Worm (Caenorhabditis elegans) whole organism, L3 larva: ENCODE results near the gene K10G9.2.
A peak's percentile ranks its signal among the peaks of the same experiment; 100 is the strongest.

Source experiments
- R02D3.7 ChIP-seq: fragments of 150-350 bp; optimal IDR thresholded peaks from 2 replicates; lab custom pipeline; 2014; ENCODE audit warnings: missing biosample characterization, missing genetic modification characterization
- ZK546.5 ChIP-seq: sonication (generic microtip); optimal IDR thresholded peaks from 2 replicates; lab custom pipeline; 2017; ENCODE audit warnings: missing biosample characterization, missing genetic modification characterization
- aly-2 ChIP-seq: fragments of 150-350 bp; optimal IDR thresholded peaks from 2 replicates; lab custom pipeline; 2014; ENCODE audit warnings: missing biosample characterization, missing genetic modification characterization
- ceh-16 ChIP-seq: sonication (generic microtip); optimal IDR thresholded peaks from 2 replicates; lab custom pipeline; 2017; ENCODE audit warnings: missing biosample characterization, missing genetic modification characterization
- ceh-82 ChIP-seq: fragments of 150-350 bp; optimal IDR thresholded peaks from 2 replicates; lab custom pipeline; 2014; ENCODE audit warnings: missing biosample characterization, missing genetic modification characterization
- ceh-9 ChIP-seq: sonication (generic microtip); optimal IDR thresholded peaks from 2 replicates; lab custom pipeline; 2018; ENCODE audit warnings: missing biosample characterization, missing genetic modification characterization
- egl-5 ChIP-seq: fragments of 150-350 bp; optimal IDR thresholded peaks from 2 replicates; lab custom pipeline; 2017; ENCODE audit warnings: missing biosample characterization, missing genetic modification reagents, missing genetic modification characterization, inconsistent platforms
- elt-1 ChIP-seq: fragments of 150-350 bp; optimal IDR thresholded peaks from 2 replicates; lab custom pipeline; 2014; ENCODE audit warnings: missing biosample characterization, missing genetic modification characterization
- elt-2 ChIP-seq: sonication (generic microtip); optimal IDR thresholded peaks from 2 replicates; lab custom pipeline; 2016; ENCODE audit warnings: missing genetic modification reagents, mild to moderate bottlenecking, missing genetic modification characterization, missing compliant biosample characterization
- elt-3 ChIP-seq, 3 experiments: fragments of 150-350 bp in 1 of 3; sonication (generic microtip) in 2 of 3; optimal IDR thresholded peaks; 2 replicates in 2 of 3; 4 replicates in 1 of 3; lab custom pipeline; 2014 to 2017; ENCODE audit warnings: missing biosample characterization in 3 of 3, missing genetic modification characterization in 3 of 3
- fkh-2 ChIP-seq: fragments of 150-350 bp; optimal IDR thresholded peaks from 2 replicates; lab custom pipeline; 2014; ENCODE audit warnings: missing biosample characterization, missing genetic modification reagents, missing genetic modification characterization
- fos-1 ChIP-seq: fragments of 150-350 bp; optimal IDR thresholded peaks from 2 replicates; lab custom pipeline; 2014; ENCODE audit warnings: missing biosample characterization, missing genetic modification characterization
- hmg-11 ChIP-seq: sonication (generic microtip); optimal IDR thresholded peaks from 2 replicates; lab custom pipeline; 2016; ENCODE audit warnings: missing genetic modification characterization, missing compliant biosample characterization
- jun-1 ChIP-seq: fragments of 150-350 bp; optimal IDR thresholded peaks from 2 replicates; lab custom pipeline; 2014; ENCODE audit warnings: missing biosample characterization, missing genetic modification reagents, missing genetic modification characterization
- lin-15B ChIP-seq: fragments of 150-350 bp; optimal IDR thresholded peaks from 2 replicates; lab custom pipeline; 2014; ENCODE audit warnings: missing biosample characterization, missing genetic modification characterization
- lsy-12 ChIP-seq: sonication (generic microtip); optimal IDR thresholded peaks from 2 replicates; lab custom pipeline; 2016; ENCODE audit warnings: mild to moderate bottlenecking, missing genetic modification characterization, missing compliant biosample characterization
- mml-1 ChIP-seq: fragments of 150-350 bp; sonication (generic microtip); optimal IDR thresholded peaks from 3 replicates; lab custom pipeline; 2014; ENCODE audit warnings: missing biosample characterization, missing genetic modification characterization
- nfya-1 ChIP-seq: sonication (generic microtip); optimal IDR thresholded peaks from 2 replicates; lab custom pipeline; 2017; ENCODE audit warnings: missing genetic modification characterization, mild to moderate bottlenecking, missing compliant biosample characterization, antibody characterized with exemption, moderate library complexity; ENCODE audit not compliant: insufficient read depth
- nhr-11 ChIP-seq: fragments of 150-350 bp; optimal IDR thresholded peaks from 2 replicates; lab custom pipeline; 2014; ENCODE audit warnings: missing biosample characterization, missing genetic modification characterization
- nhr-12 ChIP-seq: fragments of 150-350 bp; optimal IDR thresholded peaks from 2 replicates; lab custom pipeline; 2014; ENCODE audit warnings: missing biosample characterization, missing genetic modification characterization
- nhr-23 ChIP-seq: fragments of 150-350 bp; optimal IDR thresholded peaks from 2 replicates; lab custom pipeline; 2014; ENCODE audit warnings: missing biosample characterization, missing genetic modification reagents, missing genetic modification characterization
- nhr-25 ChIP-seq: sonication (generic microtip); optimal IDR thresholded peaks from 2 replicates; lab custom pipeline; 2017; ENCODE audit warnings: missing biosample characterization, missing genetic modification characterization
- nhr-43 ChIP-seq: sonication (generic microtip); optimal IDR thresholded peaks from 2 replicates; lab custom pipeline; 2016; ENCODE audit warnings: mild to moderate bottlenecking, missing genetic modification characterization, missing compliant biosample characterization; ENCODE audit not compliant: poor library complexity, severe bottlenecking
- nhr-77 ChIP-seq: fragments of 150-350 bp; optimal IDR thresholded peaks from 2 replicates; lab custom pipeline; 2014; ENCODE audit warnings: missing biosample characterization, missing genetic modification characterization
- pqm-1 ChIP-seq: fragments of 150-350 bp; optimal IDR thresholded peaks from 2 replicates; lab custom pipeline; 2017; ENCODE audit warnings: missing biosample characterization, missing genetic modification characterization, inconsistent platforms
- sea-2 ChIP-seq: fragments of 150-350 bp; sonication (generic microtip); optimal IDR thresholded peaks from 4 replicates; lab custom pipeline; 2014; ENCODE audit warnings: missing biosample characterization, missing genetic modification reagents, missing genetic modification characterization
- skn-1 ChIP-seq: fragments of 150-350 bp; optimal IDR thresholded peaks from 2 replicates; lab custom pipeline; 2014; ENCODE audit warnings: missing biosample characterization, missing genetic modification characterization
- tbx-2 ChIP-seq: sonication (generic microtip); optimal IDR thresholded peaks from 2 replicates; lab custom pipeline; 2016; ENCODE audit warnings: mild to moderate bottlenecking, missing genetic modification characterization, missing compliant biosample characterization
- unc-62 ChIP-seq: fragments of 150-350 bp; sonication (generic microtip); optimal IDR thresholded peaks from 4 replicates; lab custom pipeline; 2014; ENCODE audit warnings: missing biosample characterization, missing genetic modification reagents, missing genetic modification characterization
- zag-1 ChIP-seq: fragments of 150-350 bp; optimal IDR thresholded peaks from 2 replicates; lab custom pipeline; 2014; ENCODE audit warnings: missing biosample characterization, missing genetic modification characterization
- ztf-11 ChIP-seq: fragments of 150-350 bp; optimal IDR thresholded peaks from 2 replicates; lab custom pipeline; 2014; ENCODE audit warnings: missing biosample characterization, missing genetic modification characterization
- ztf-4 ChIP-seq: fragments of 150-350 bp; optimal IDR thresholded peaks from 2 replicates; lab custom pipeline; 2014; ENCODE audit warnings: missing biosample characterization, missing genetic modification characterization

The K10G9.2 gene

DNA sequence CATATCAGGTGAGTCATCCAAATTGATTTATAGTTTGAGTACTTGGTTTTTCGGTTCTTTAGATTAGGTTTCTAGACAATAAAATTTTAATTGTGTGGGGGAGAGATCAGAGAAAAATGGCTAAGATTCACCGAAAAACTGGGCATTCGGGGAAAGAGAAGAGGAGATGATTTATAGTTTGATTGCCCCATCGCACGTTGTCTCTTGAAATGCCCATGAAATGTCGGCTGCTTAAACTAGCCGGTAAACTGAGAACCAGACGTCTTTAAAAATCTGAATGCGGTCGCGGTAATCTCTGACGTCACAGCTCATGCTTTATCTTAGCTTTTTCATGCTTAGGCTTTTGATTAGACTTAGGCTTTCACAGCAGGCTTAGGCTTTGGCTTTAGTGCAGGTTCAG, 11.2 kb downstream of the K10G9.2 start:
- TF ChIP-seq ztf-4 (no peak), lin-15B (tag; lab: Kevin White, UChicago) (no peak), skn-1 (no peak), ceh-82 (tag; lab: Kevin White, UChicago) (no peak), hmg-11 (tag; lab: Kevin White, UChicago) (no peak), sea-2 (GFP tag; lab: Kevin White, UChicago) (no peak), elt-1 (tag; lab: Kevin White, UChicago) (no peak), fkh-2 (tag; lab: Kevin White, UChicago) (no peak), ZK546.5 (tag; lab: Kevin White, UChicago) (no peak), fos-1 (tag; lab: Kevin White, UChicago) (no peak), nhr-12 (no peak)

DNA sequence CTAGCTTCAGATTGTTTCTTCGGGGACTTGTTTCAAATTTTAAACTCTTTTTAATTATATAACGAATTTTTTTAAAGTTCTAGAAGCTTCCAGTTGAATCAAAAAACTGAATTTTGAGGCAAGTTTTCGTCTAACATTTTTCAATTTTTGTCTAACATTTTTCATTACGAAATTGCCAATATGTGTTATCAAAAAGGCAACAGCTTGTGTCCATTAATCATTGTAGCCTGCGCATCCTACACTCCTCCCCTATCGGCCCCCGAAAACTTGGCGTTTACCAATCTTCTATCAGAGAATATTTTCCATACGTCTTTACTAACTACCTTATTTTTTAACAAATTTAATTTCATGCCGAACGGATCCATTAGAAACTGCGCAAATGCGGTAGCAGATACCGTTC, 14.4 kb downstream of the K10G9.2 start, which contains the start of gene vglu-3:
vglu-3 (plus strand) TSS at position 301 of the 400 bp plus-strand sequence.
- TF ChIP-seq elt-3 (tag; optimal IDR thresholded peaks at IDR 0.05; lab: Kevin White, UChicago) (no peak), nhr-25 (tag; lab: Kevin White, UChicago) (no peak), ceh-9 (tag; lab: Kevin White, UChicago) (no peak), lsy-12 (no peak), R02D3.7 (tag; lab: Kevin White, UChicago) (no peak), ztf-4 (no peak), elt-2 (tag; lab: Kevin White, UChicago) (no peak), hmg-11 (tag; lab: Kevin White, UChicago) (no peak), ztf-11 (tag; lab: Kevin White, UChicago) (no peak), nhr-23 (tag; lab: Kevin White, UChicago) (no peak)
- TF ChIP-seq, all 47 proteins: peak for 0

- TF ChIP-seq elt-2 (tag; lab: Kevin White, UChicago) (peak; percentile 71), pqm-1 (tag; lab: Kevin White, UChicago) (peak; percentile 59), sea-2 (GFP tag; lab: Kevin White, UChicago) (no peak), jun-1 (tag; lab: Kevin White, UChicago) (peak; percentile 24)
- TF ChIP-seq, all 47 proteins: peak for 3
These were observed 19.6 kb downstream of the K10G9.2 start for ce11 chrIII:10305295-10305694.

DNA sequence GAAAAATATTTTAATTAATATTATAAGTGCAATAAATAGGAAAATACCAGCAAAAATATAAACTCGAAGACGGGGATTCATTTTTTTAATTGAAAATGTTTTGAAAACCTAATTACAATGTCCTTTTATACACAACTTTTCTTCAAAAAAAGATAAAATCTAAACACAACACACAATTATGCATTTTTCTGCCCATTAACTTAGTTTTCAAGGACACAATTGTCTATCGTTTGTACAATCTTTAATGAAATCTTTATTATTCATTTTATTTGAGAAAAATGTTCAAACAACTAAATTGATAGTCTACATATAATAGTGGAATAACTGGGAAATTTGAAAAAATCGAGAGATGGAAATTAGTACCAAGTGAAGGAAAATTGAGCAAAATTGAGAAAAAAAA, 20.3 kb downstream of the K10G9.2 start, which contains the start of gene T07A5.1:
T07A5.1 (minus strand) TSS at position 149 of the 400 bp plus-strand sequence.
- TF ChIP-seq pqm-1 (tag; lab: Kevin White, UChicago) (no peak), aly-2 (tag; lab: Kevin White, UChicago) (no peak), unc-62 (GFP tag; lab: Kevin White, UChicago) (no peak), hmg-11 (tag; lab: Kevin White, UChicago) (no peak), nhr-12 (no peak), nfya-1 (tag; lab: Kevin White, UChicago) (no peak), zag-1 (tag; lab: Kevin White, UChicago) (no peak), tbx-2 (tag; lab: Kevin White, UChicago) (no peak), ZK546.5 (tag; lab: Kevin White, UChicago) (no peak), ceh-82 (tag; lab: Kevin White, UChicago) (no peak), nhr-77 (no peak), nhr-11 (no peak), elt-1 (tag; lab: Kevin White, UChicago) (peak; percentile 80), nhr-25 (tag; lab: Kevin White, UChicago) (peak; percentile 53)

- TF ChIP-seq egl-5: no peak
- no peak for TF ChIP-seq tbx-2 (tag; lab: Kevin White, UChicago)
- no peak for TF ChIP-seq mml-1 (tag; lab: Kevin White, UChicago)
- no peak for TF ChIP-seq ZK546.5 (tag; lab: Kevin White, UChicago)
- no peak for TF ChIP-seq ceh-16 (tag; lab: Kevin White, UChicago)
- TF ChIP-seq nhr-43 (tag; lab: Kevin White, UChicago): no peak
- TF ChIP-seq lsy-12: no peak
- no peak for TF ChIP-seq aly-2 (tag; lab: Kevin White, UChicago)
- TF ChIP-seq nhr-25 (tag; lab: Kevin White, UChicago): no peak
- TF ChIP-seq unc-62 (GFP tag; lab: Kevin White, UChicago): no peak
- no peak for TF ChIP-seq fos-1 (tag; lab: Kevin White, UChicago)
- no peak for TF ChIP-seq skn-1
- no peak for TF ChIP-seq nfya-1 (tag; lab: Kevin White, UChicago)
- TF ChIP-seq hmg-11 (tag; lab: Kevin White, UChicago): no peak
- TF ChIP-seq jun-1 (tag; lab: Kevin White, UChicago): no peak
- TF ChIP-seq lin-15B (tag; lab: Kevin White, UChicago): no peak
- TF ChIP-seq R02D3.7 (tag; lab: Kevin White, UChicago): no peak
These were observed 25.3 kb downstream of the K10G9.2 start, which contains the start of gene T07A5.7 for ce11 chrIII:10311016-10311415. T07A5.7 (minus strand) TSS chrIII:10311116.
